Worm (Caenorhabditis elegans) whole organism, late embryonic: ENCODE data around the gene sftd-3.

ENCODE experiments used
- F13H6.1 ChIP-seq: sonication (generic microtip); optimal IDR thresholded peaks from 2 replicates; lab custom pipeline; 2016; ENCODE audit warnings: missing genetic modification characterization, missing compliant biosample characterization
- ceh-14 ChIP-seq: sonication (generic microtip); optimal IDR thresholded peaks from 2 replicates; lab custom pipeline; 2016; ENCODE audit warnings: missing genotype, missing genetic modification characterization, missing compliant biosample characterization
- fkh-10 ChIP-seq: fragments of 150-350 bp; optimal IDR thresholded peaks from 2 replicates; lab custom pipeline; 2014; ENCODE audit warnings: missing biosample characterization, missing genetic modification reagents, missing genetic modification characterization
- madf-2 ChIP-seq: sonication (generic microtip); optimal IDR thresholded peaks from 2 replicates; lab custom pipeline; 2017; ENCODE audit warnings: missing genetic modification characterization, missing compliant biosample characterization
- pha-4 ChIP-seq: fragments of 150-350 bp; optimal IDR thresholded peaks from 2 replicates; lab custom pipeline; 2018; ENCODE audit warnings: missing biosample characterization, missing genetic modification reagents, missing genetic modification characterization
- sdc-2 ChIP-seq: sonication (generic microtip); optimal IDR thresholded peaks from 2 replicates; lab custom pipeline; 2016; ENCODE audit warnings: missing genotype, missing genetic modification characterization, missing compliant biosample characterization

DNA sequence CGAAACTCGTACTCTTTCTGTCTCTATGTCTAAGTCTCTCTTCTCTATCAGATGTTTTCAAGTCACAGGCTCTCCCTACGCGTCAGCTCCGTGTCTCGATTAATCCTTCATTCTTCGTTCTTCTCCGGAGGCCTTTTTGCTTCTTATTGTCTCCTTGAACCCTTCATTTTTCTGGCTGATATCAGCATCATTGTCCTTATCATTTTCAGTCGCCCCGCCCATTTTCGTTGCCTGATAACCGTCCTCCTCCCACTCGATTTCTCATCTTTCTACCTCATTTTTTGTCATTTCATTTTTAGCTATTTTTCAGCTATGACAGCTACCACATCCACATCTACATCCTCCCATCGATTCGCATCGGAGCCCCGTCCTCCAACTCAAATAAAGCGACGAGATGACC is 41.8 kb downstream of the sftd-3 start, which contains the start of gene B0457.6:
- TF ChIP-seq ceh-14 (tag; lab: Kevin White, UChicago) = no peak
- TF ChIP-seq pha-4 (tag; lab: Kevin White, UChicago) = no peak
- no peak for TF ChIP-seq fkh-10 (GFP tag; lab: Kevin White, UChicago)
- TF ChIP-seq F13H6.1 (tag; lab: Kevin White, UChicago) = no peak
- TF ChIP-seq madf-2 = no peak
- no peak for TF ChIP-seq sdc-2 (tag; lab: Kevin White, UChicago)
